Worm (Caenorhabditis elegans): ENCODE measurements around the gene mtr-4.

The mtr-4 gene

DNA sequence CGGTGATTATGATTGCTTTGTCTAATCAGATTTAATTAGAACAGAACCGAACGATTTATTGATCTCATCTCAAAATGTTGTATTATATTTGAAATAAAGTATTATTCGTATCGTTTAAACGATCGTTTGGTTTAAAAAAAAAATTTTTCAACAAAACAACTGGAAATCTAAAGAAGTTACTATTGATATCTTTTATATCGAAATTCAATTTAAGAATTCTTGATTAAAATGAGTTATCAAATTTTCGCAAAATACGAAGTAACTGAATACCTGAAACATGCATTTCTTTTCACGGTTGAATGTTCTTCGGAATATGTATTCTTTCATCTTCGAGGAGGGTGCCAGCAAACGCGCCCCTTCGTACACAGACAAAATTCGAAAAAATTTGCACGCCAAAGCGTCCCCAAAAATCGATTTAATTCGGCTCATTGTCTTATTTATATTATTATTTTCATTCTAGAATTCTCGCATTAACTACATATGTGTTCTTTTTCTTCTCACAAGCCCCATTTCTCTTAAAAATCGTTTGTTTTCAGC is 32.5 kb downstream of the mtr-4 start, which contains the start of gene npp-1:
npp-1 (plus strand) TSS at position 537 of the 537 bp plus-strand sequence.
- no peak for TF ChIP-seq attf-3 (GFP tag; conservative IDR thresholded peaks at IDR 0.05)
- no peak for TF ChIP-seq xnd-1 (tag; optimal IDR thresholded peaks at IDR 0.05)
- no peak for TF ChIP-seq ztf-25 (GFP tag; IDR thresholded peaks at IDR 0.05)
- TF ChIP-seq lin-26 (GFP tag; IDR thresholded peaks at IDR 0.05), result no peak
- TF ChIP-seq snpc-4 (GFP tag; optimal IDR thresholded peaks at IDR 0.05), result no peak
- peak in 1 of 4 experiments; percentile 7 for TF ChIP-seq snpc-4 (tag; optimal IDR thresholded peaks at IDR 0.05)
- no peak for TF ChIP-seq tbp1 (GFP tag; optimal IDR thresholded peaks at IDR 0.05)
- no peak for TF ChIP-seq pbrm-1 (GFP tag; IDR thresholded peaks at IDR 0.05)
- peak; percentile 63 for TF ChIP-seq attf-5 (GFP tag; optimal IDR thresholded peaks at IDR 0.05)
- no peak for TF ChIP-seq ztf-6 (GFP tag; IDR thresholded peaks at IDR 0.05)
- no peak for TF ChIP-seq ceh-40 (GFP tag; IDR thresholded peaks at IDR 0.05)
- TF ChIP-seq madf-8 (GFP tag; conservative IDR thresholded peaks at IDR 0.05), result no peak
- no peak for TF ChIP-seq snpc-1.3 (tag; optimal IDR thresholded peaks at IDR 0.05; ENCODE audit: insufficient read depth)
- peak; percentile 18 for TF ChIP-seq F23B12.7 (tag; optimal IDR thresholded peaks at IDR 0.05; ENCODE audit: insufficient read depth)
- peak; percentile 22; the same call in 1 of the 2 replicates for TF ChIP-seq D2030.7 (GFP tag; IDR thresholded peaks at IDR 0.05)
- peak; percentile 9 for TF ChIP-seq ceh-27 (GFP tag; optimal IDR thresholded peaks at IDR 0.05)
- TF ChIP-seq ceh-100 (GFP tag; IDR thresholded peaks at IDR 0.05), result peak; percentile 83
- TF ChIP-seq B0336.3 (GFP tag; IDR thresholded peaks at IDR 0.05), result no peak
- TF ChIP-seq nhr-80 (tag; optimal IDR thresholded peaks at IDR 0.05), result peak; percentile 20
- no peak for TF ChIP-seq unc-130 (GFP tag; optimal IDR thresholded peaks at IDR 0.05)
- TF ChIP-seq hsf-1 (GFP tag; IDR thresholded peaks at IDR 0.05), result no peak
- peak; percentile 69 for TF ChIP-seq mcd-1 (GFP tag; IDR thresholded peaks at IDR 0.05)

DNA sequence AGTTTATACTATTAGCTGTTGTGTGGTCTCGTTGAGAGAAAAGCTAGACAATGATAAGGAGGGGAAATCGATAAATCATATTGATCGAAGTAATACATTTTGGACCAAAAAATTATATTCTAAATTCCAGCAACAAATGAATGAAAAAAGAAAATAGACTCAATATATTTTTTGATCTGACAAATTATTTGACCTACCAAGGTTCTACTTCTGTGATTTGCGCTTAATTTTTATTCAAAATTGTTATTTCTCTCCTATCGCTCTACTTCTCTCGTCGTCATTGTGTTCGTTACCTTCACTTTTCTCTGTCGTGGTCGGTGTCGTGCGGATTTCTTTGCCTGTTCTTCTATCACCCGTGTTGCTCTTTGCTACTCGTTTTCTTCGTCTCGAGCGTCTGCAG is 33.5 kb downstream of the mtr-4 start:
- TF ChIP-seq xnd-1 (tag; optimal IDR thresholded peaks at IDR 0.05) (peak; percentile 15), lin-26 (GFP tag; IDR thresholded peaks at IDR 0.05) (no peak), mxl-1 (tag; optimal IDR thresholded peaks at IDR 0.05) (no peak), madf-6 (GFP tag; IDR thresholded peaks at IDR 0.05) (peak; percentile 77), efl-1 (GFP tag; optimal IDR thresholded peaks at IDR 0.05) (peak; percentile 52)

DNA sequence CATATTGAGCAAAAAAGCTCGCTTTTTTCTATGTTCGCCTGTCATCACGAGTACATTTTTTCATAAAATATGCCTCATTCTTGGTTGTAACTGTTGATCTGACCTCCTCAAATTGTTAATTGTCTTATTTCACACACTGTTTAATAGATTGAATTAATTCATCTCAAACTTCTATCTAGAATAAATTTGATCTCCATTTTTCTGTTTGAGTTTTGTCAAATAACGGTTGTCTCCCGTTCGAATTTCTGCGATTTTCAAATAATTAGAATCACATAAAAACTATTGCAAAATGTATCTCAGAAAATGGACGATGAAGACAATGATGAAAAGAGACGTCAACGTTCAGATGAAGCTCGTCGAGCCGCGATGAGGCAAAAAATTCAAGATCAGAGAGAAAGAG is 36.4 kb downstream of the mtr-4 start, which contains the start of gene K07F5.14:
K07F5.14 (plus strand) TSS at position 301 of the 400 bp plus-strand sequence.
- TF ChIP-seq snpc-1.3 (tag; optimal IDR thresholded peaks at IDR 0.05; ENCODE audit: insufficient read depth) (no peak), madf-6 (GFP tag; IDR thresholded peaks at IDR 0.05) (peak; percentile 35; the same call in 1 of the 2 replicates), lsl-1 (GFP tag; optimal IDR thresholded peaks at IDR 0.05) (peak; percentile 3), hrde-1 (tag; optimal IDR thresholded peaks at IDR 0.05; ENCODE audit: borderline replicate concordance) (no peak), madf-3 (GFP tag; IDR thresholded peaks at IDR 0.05) (peak; percentile 59; the same call in 1 of the 2 replicates)

DNA sequence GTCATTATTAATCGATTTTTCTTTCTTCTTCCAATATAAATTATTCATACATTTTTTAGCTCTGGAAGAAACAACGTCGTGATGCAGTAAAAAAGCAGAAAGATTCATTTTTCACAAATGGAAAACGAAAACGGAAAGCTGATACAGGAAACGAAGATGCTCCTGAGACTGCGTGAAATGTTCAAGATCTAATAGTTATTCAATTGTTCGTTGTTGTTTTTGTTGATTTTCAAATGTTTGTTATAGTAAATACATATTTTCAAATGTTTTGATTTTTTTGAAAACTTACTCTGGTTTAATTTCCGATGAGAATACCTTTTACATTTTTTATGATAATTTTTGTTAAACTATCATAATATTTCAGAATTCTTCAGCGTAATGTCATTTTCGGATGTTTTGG is 38.3 kb downstream of the mtr-4 start, which contains the start of gene K07F5.16:
K07F5.16 (plus strand) TSS at position 301 of the 400 bp plus-strand sequence.
- TF ChIP-seq sea-2 (GFP tag; IDR thresholded peaks at IDR 0.05) (no peak), nhr-179 (tag; optimal IDR thresholded peaks at IDR 0.05) (no peak), B0019.2 (GFP tag; conservative IDR thresholded peaks at IDR 0.05) (no peak), akir-1 (GFP tag; optimal IDR thresholded peaks at IDR 0.05) (no peak), hlh-12 (tag; optimal IDR thresholded peaks at IDR 0.05) (no peak), rcor-1 (GFP tag; IDR thresholded peaks at IDR 0.05) (no peak), lin-35 (GFP tag; optimal IDR thresholded peaks at IDR 0.05) (no peak), hsf-1 (GFP tag; IDR thresholded peaks at IDR 0.05) (no peak), ceh-40 (GFP tag; IDR thresholded peaks at IDR 0.05) (no peak)
